Worm (Caenorhabditis elegans): Measurements from ENCODE around the gene Y66H1A.8.

DNA sequence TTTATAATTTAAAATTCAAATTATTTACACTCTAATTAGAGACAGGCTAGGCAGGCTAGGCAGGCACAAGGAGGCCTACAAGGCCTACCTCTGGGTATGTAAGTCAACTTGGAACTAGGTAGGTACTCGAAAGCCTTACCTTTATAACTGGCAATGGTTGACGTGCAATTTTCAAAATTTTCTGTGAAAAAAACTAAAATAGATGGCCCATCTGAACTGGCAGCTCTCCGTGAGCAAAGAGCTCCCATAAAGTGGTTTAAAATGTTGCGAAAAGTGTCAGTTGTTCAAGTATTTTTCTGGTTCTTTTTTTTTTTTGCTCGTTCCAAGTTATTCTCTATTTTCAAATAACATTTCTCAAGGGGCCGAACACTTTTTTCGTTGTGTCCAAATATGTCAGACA is 29.3 kb upstream of the Y66H1A.8 start:
- no peak for TF ChIP-seq nhr-11 (tag; optimal IDR thresholded peaks at IDR 0.05)
- TF ChIP-seq unc-62 (GFP tag; optimal IDR thresholded peaks at IDR 0.05): no peak
- TF ChIP-seq elt-3 (tag; optimal IDR thresholded peaks at IDR 0.05): no peak
- TF ChIP-seq ztf-1 (GFP tag; conservative IDR thresholded peaks at IDR 0.05): no peak
- TF ChIP-seq snpc-4 (tag; optimal IDR thresholded peaks at IDR 0.05): no peak
- no peak for TF ChIP-seq unc-55 (GFP tag; optimal IDR thresholded peaks at IDR 0.05)
- no peak for TF ChIP-seq fos-1 (tag; optimal IDR thresholded peaks at IDR 0.05)
- TF ChIP-seq R02D3.7 (tag; optimal IDR thresholded peaks at IDR 0.05): no peak
- TF ChIP-seq ztf-11 (tag; optimal IDR thresholded peaks at IDR 0.05): no peak
- no peak for TF ChIP-seq mdl-1 (tag; optimal IDR thresholded peaks at IDR 0.05)
- TF ChIP-seq ama-1 (optimal IDR thresholded peaks at IDR 0.05): no peak
- TF ChIP-seq unc-39 (tag; optimal IDR thresholded peaks at IDR 0.05): no peak
- TF ChIP-seq lin-11 (tag; optimal IDR thresholded peaks at IDR 0.05): no peak

Measured in whole organism, L2 larva.